Worm (Caenorhabditis elegans): ENCODE data around the gene C16C8.5.
"Not testable (repeated sequence)": the region's sequence is repeated elsewhere in the genome, so short reads cannot be mapped to it uniquely, and the experiment has no call there.

Gene C16C8.5

ce11 chrII:3473744-3474143, 28.6 kb upstream of the C16C8.5 start, which contains the start of gene sdz-32:
Gene sdz-32 (plus strand): TSS chrII:3474044.
- TF ChIP-seq lin-13 (tag; optimal IDR thresholded peaks at IDR 0.05) = no peak
- TF ChIP-seq nhr-2 (tag; optimal IDR thresholded peaks at IDR 0.05) = no peak
- TF ChIP-seq mls-2 (tag; optimal IDR thresholded peaks at IDR 0.05) = no peak
- no peak for TF ChIP-seq sem-2 (GFP tag; optimal IDR thresholded peaks at IDR 0.05)
- no peak for TF ChIP-seq ceh-39 (tag; optimal IDR thresholded peaks at IDR 0.05)
- TF ChIP-seq zip-8 (tag; optimal IDR thresholded peaks at IDR 0.05) = no peak
- TF ChIP-seq bed-3 (GFP tag; optimal IDR thresholded peaks at IDR 0.05) = no peak
- TF ChIP-seq nhr-76 (tag; optimal IDR thresholded peaks at IDR 0.05) = no peak
- TF ChIP-seq mep-1 (tag; optimal IDR thresholded peaks at IDR 0.05) = no peak
- no peak for TF ChIP-seq tbx-8 (GFP tag; optimal IDR thresholded peaks at IDR 0.05)
- TF ChIP-seq nhr-237 (tag; optimal IDR thresholded peaks at IDR 0.05) = no peak
- no peak for TF ChIP-seq unc-39 (tag; optimal IDR thresholded peaks at IDR 0.05)

ce11 chrII:3472817-3473216, 27.6 kb upstream of the C16C8.5 start, which contains the start of gene Y49F6B.6:
Gene Y49F6B.6 (plus strand): TSS chrII:3473117.
- no peak for TF ChIP-seq elt-3 (tag; optimal IDR thresholded peaks at IDR 0.05)
- no peak for TF ChIP-seq unc-120 (tag; optimal IDR thresholded peaks at IDR 0.05; ENCODE audit: poor library complexity, severe bottlenecking)
- TF ChIP-seq lsy-2 (tag; optimal IDR thresholded peaks at IDR 0.05) = no peak
- TF ChIP-seq sptf-1 (tag; optimal IDR thresholded peaks at IDR 0.05) = no peak
- no peak for TF ChIP-seq ztf-11 (tag; optimal IDR thresholded peaks at IDR 0.05)
- no peak for TF ChIP-seq ceh-83 (GFP tag; optimal IDR thresholded peaks at IDR 0.05)
- TF ChIP-seq lin-13 (tag; optimal IDR thresholded peaks at IDR 0.05) = no peak

ce11 chrII:3472316-3472715, 27.1 kb upstream of the C16C8.5 start, which contains the start of gene Y49F6B.12:
Gene Y49F6B.12 (minus strand): TSS chrII:3472416.
- TF ChIP-seq ztf-11 (tag; optimal IDR thresholded peaks at IDR 0.05) (no peak), elt-3 (tag; optimal IDR thresholded peaks at IDR 0.05) (no peak), unc-120 (tag; optimal IDR thresholded peaks at IDR 0.05; ENCODE audit: poor library complexity, severe bottlenecking) (no peak), nhr-28 (tag; optimal IDR thresholded peaks at IDR 0.05) (no peak), M03D4.4 (tag; optimal IDR thresholded peaks at IDR 0.05) (no peak), sem-2 (GFP tag; optimal IDR thresholded peaks at IDR 0.05) (no peak), nhr-2 (tag; optimal IDR thresholded peaks at IDR 0.05) (no peak), mls-2 (tag; optimal IDR thresholded peaks at IDR 0.05) (no peak)

- TF ChIP-seq ztf-11 (tag; optimal IDR thresholded peaks at IDR 0.05) (no peak), nhr-2 (tag; optimal IDR thresholded peaks at IDR 0.05) (no peak), drap-1 (GFP tag; optimal IDR thresholded peaks at IDR 0.05) (no peak), unc-39 (tag; optimal IDR thresholded peaks at IDR 0.05) (no peak), nhr-237 (tag; optimal IDR thresholded peaks at IDR 0.05) (no peak), ces-1 (GFP tag; optimal IDR thresholded peaks at IDR 0.05) (no peak), snpc-4 (tag; optimal IDR thresholded peaks at IDR 0.05) (no peak), nhr-28 (tag; optimal IDR thresholded peaks at IDR 0.05) (no peak), sptf-1 (tag; optimal IDR thresholded peaks at IDR 0.05) (no peak), unc-62 (GFP tag; optimal IDR thresholded peaks at IDR 0.05) (no peak), cnd-1 (tag; optimal IDR thresholded peaks at IDR 0.05) (no peak), elt-3 (tag; optimal IDR thresholded peaks at IDR 0.05) (no peak), nhr-76 (tag; optimal IDR thresholded peaks at IDR 0.05) (no peak), lin-32 (GFP tag; optimal IDR thresholded peaks at IDR 0.05) (no peak)
Measured at ce11 chrII:3471603-3472002, 26.4 kb upstream of the C16C8.5 start, which contains the start of gene Y49F6B.13. Gene Y49F6B.13 (minus strand): TSS chrII:3471703.

ce11 chrII:3470549-3470948, 25.4 kb upstream of the C16C8.5 start, which contains the start of gene Y49F6B.20:
Gene Y49F6B.20 (minus strand): TSS chrII:3470649.
- TF ChIP-seq lsy-2 (tag; optimal IDR thresholded peaks at IDR 0.05) (no peak), flh-1 (GFP tag; optimal IDR thresholded peaks at IDR 0.05) (no peak), lin-13 (tag; optimal IDR thresholded peaks at IDR 0.05) (no peak), mab-5 (tag; optimal IDR thresholded peaks at IDR 0.05) (no peak), blmp-1 (tag; optimal IDR thresholded peaks at IDR 0.05) (no peak), sptf-1 (tag; optimal IDR thresholded peaks at IDR 0.05) (no peak), nhr-2 (tag; optimal IDR thresholded peaks at IDR 0.05) (no peak), ztf-11 (tag; optimal IDR thresholded peaks at IDR 0.05) (no peak), cnd-1 (tag; optimal IDR thresholded peaks at IDR 0.05) (no peak), ceh-83 (GFP tag; optimal IDR thresholded peaks at IDR 0.05) (no peak), unc-62 (GFP tag; optimal IDR thresholded peaks at IDR 0.05) (no peak), nhr-76 (tag; optimal IDR thresholded peaks at IDR 0.05) (no peak)

- TF ChIP-seq nhr-2 (tag; optimal IDR thresholded peaks at IDR 0.05); mep-1 (tag; optimal IDR thresholded peaks at IDR 0.05); ces-1 (GFP tag; optimal IDR thresholded peaks at IDR 0.05): not testable (repeated sequence)
Measured at ce11 chrII:3464580-3464979, 19.4 kb upstream of the C16C8.5 start, which contains the start of gene C16C8.10. Gene C16C8.10 (minus strand): TSS chrII:3464680.

Data from whole organism, mixed stage, embryonic.